Fruit fly (Drosophila melanogaster): ENCODE measurements around the gene CG43116.

dm6 chr3R:26014262-26014833 lies 17.6 kb upstream of the CG43116 start, which contains the start of gene Kaz-m1:
- TF ChIP-seq psq (optimal IDR thresholded peaks at IDR 0.05) (no peak), h (optimal IDR thresholded peaks at IDR 0.05) (no peak), insv (optimal IDR thresholded peaks at IDR 0.05) (no peak), Myc (optimal IDR thresholded peaks at IDR 0.05) (no peak)

Data from Kc167 (cell line).